Fruit fly (Drosophila melanogaster): ENCODE results near the gene Acyp.

Gene Acyp

DNA sequence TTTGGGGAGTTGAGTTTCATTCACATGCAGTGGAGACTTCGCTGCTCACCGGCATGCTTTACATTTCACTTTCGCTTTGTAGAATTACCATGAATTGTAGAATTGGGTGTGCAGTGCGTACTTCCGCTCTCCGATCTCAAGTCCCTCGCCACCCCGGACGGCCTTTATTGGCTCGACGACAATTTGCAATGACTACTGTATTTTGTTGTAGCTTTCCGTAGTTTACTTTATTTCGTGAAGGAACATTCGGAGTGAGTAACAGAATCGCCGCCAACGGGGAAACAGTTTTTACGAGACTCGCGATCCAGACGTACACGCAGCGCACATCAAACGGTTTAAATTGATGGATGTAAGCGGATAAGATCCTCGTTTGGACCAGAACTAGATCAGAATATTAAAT, 45.4 kb downstream of the Acyp start, which contains the start of gene NimA:
NimA (plus strand) TSS at position 301 of the 400 bp plus-strand sequence.
- TF ChIP-seq CG13204 (GFP tag; optimal IDR thresholded peaks at IDR 0.05) (no peak), CG10348 (GFP tag; IDR thresholded peaks at IDR 0.05) (no peak), CG32121 (GFP tag; IDR thresholded peaks at IDR 0.05) (no peak; the same call in 1 of the 2 replicates), fd96Ca (GFP tag; IDR thresholded peaks at IDR 0.05) (no peak), Snoo (tag; optimal IDR thresholded peaks at IDR 0.05) (no peak), Pif1A (GFP tag; optimal IDR thresholded peaks at IDR 0.05) (no peak)

DNA sequence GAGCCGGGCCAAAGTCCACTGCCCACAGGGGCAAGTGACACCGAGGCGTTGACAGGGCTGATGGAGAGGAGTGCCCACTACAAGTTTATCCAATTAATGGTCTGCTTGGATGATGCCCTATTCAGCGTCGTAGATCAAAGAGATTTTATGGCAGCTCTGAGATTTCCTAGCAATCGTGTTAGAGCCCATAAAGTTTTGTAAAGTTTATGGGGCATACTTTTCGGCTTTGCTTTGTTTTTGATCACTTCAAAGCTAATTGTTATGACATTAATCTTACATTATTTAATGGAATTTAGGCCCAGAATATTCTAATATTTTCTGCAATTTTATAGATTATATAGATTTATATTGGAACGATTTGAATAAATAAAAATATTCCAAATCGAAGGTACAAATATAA, 48.5 kb downstream of the Acyp start:
- TF ChIP-seq CG4496 (GFP tag; IDR thresholded peaks at IDR 0.05): no peak
- TF ChIP-seq CG8301 (tag; optimal IDR thresholded peaks at IDR 0.05): no peak
- TF ChIP-seq CG14655 (GFP tag; optimal IDR thresholded peaks at IDR 0.05): no peak
- TF ChIP-seq CG12605 (GFP tag; IDR thresholded peaks at IDR 0.05): no peak
- no peak for TF ChIP-seq CG34367 (tag; optimal IDR thresholded peaks at IDR 0.05)
- no peak for TF ChIP-seq EcR (GFP tag; optimal IDR thresholded peaks at IDR 0.05)
- TF ChIP-seq Pif1B (GFP tag; optimal IDR thresholded peaks at IDR 0.05): no peak
- no peak for TF ChIP-seq gl (tag; optimal IDR thresholded peaks at IDR 0.05)
- no peak for TF ChIP-seq Snoo (tag; optimal IDR thresholded peaks at IDR 0.05)
- TF ChIP-seq CG13204 (GFP tag; optimal IDR thresholded peaks at IDR 0.05): no peak
- no peak for TF ChIP-seq rn (GFP tag; IDR thresholded peaks at IDR 0.05)
- no peak for TF ChIP-seq fd96Ca (GFP tag; IDR thresholded peaks at IDR 0.05)
- no peak for TF ChIP-seq Ets98B (GFP tag; IDR thresholded peaks at IDR 0.05)
